Worm (Caenorhabditis elegans) whole organism, dauer: ENCODE measurements around the gene cln-3.3.
"Not testable (repeated sequence)": the region's sequence is repeated elsewhere in the genome, so short reads cannot be mapped to it uniquely, and the experiment has no call there.

ENCODE experiments used
- unc-62 ChIP-seq: sonication (generic microtip); optimal IDR thresholded peaks from 2 replicates; lab custom pipeline; 2017; ENCODE audit warnings: missing biosample characterization, missing genetic modification reagents, missing genetic modification characterization

cln-3.3 gene

ce11 chrV:8696218-8696617 lies 13.4 kb downstream of the cln-3.3 start, which contains the start of gene ZC190.10:
Gene ZC190.10, minus strand, starts transcription at chrV:8696318.
- TF ChIP-seq unc-62, result not testable (repeated sequence)

- no peak for TF ChIP-seq unc-62
These were observed 29.1 kb downstream of the cln-3.3 start, which contains the start of gene ZC178.2 for ce11 chrV:8711910-8712309. Gene ZC178.2, minus strand, starts transcription at chrV:8712010.

DNA sequence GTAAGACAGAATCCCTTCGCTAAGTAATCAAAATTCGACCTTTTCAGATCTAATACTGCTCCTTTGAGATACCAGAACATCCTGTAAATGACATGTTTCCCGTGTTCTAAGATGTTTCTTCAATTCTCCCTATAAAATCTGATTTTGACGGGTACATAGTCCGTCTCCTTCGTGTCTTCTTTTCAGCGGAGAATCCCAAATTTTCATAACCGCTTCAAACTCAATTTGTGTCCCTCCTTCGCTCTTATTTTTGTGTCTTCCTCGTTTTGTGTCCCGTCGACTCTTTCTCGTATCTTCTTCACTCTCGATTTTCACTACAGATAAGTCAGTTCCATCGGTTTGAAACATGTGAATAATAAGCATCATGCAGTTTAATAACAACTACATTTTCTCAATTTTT lies 33.3 kb downstream of the cln-3.3 start, which contains the start of gene glr-5:
TSS of gene glr-5 (plus strand) at position 321 of the 400 bp plus-strand sequence.
- TF ChIP-seq unc-62, result no peak

DNA sequence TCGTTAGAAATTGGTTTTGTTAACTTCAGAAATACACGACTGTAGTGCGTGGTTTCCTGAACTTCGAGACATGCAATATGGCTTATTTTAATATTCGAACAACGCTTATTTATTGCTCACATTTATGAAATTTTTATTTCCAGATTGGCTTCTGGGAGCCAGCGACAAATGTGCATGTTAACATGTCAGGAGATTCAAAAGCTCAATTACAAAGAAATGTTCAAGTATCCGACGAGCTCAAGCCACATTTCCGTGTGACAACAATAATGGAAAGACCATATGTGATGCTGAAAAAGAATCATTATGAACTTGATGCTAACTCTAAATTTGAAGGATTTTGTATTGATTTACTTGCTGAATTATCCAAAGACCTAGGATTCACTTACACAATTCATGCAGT lies 35.5 kb downstream of the cln-3.3 start:
- TF ChIP-seq unc-62, result no peak

- not testable (repeated sequence) for TF ChIP-seq unc-62
These were observed 39.3 kb downstream of the cln-3.3 start, which contains the start of gene ZC196.8 for ce11 chrV:8722160-8722559. Gene ZC196.8, minus strand, starts transcription at chrV:8722260.

DNA sequence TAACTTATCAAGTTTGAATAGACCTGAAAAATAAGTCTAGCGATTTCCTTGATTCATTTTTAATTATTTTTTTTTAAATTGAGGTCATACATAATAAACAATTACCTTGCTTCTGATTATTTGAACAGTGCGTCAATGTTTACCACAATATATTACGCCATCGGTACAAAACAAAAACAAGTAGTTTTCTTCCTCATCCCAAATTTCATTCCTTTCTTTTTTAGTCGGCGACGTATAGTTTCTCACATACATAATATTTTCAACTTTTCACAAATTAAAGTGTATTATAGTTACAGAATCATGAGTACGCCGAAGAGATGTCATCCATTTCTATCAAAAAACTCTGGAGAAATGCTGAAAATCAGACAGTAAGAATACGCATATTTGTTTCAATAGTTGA lies 43.4 kb downstream of the cln-3.3 start, which contains the start of gene droe-8:
TSS of gene droe-8 (plus strand) at position 301 of the 400 bp plus-strand sequence.
- TF ChIP-seq unc-62, result not testable (repeated sequence)

- no peak for TF ChIP-seq unc-62
These were observed 44.2 kb downstream of the cln-3.3 start, which contains the start of gene ZC196.9 for ce11 chrV:8727077-8727476. Gene ZC196.9, minus strand, starts transcription at chrV:8727177.

DNA sequence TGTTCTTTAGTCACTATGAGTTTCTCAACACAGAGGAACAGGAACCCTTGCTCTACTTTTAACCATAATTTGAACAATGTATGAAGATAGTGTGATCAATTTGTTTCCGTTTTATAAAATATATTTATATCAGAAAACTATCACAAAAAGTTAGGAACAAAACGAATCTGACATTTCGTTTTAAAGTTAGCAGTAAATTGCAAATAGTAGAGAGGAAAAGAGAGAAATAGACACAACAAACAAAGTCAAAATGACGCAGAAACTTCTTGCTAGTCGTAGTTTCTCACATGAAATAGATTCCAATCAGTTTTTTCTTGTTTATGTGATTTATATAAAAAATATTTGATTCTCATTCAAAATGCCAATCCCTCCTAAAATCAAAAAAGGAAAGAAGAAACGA lies 46.2 kb downstream of the cln-3.3 start, which contains the start of gene ZC196.5:
TSS of gene ZC196.5 (plus strand) at position 301 of the 400 bp plus-strand sequence.
- TF ChIP-seq unc-62, result no peak

ce11 chrV:8730991-8731390 lies 48.1 kb downstream of the cln-3.3 start:
- TF ChIP-seq unc-62, result no peak

ce11 chrV:8732934-8733333 lies 50.1 kb downstream of the cln-3.3 start, which contains the start of gene ZC196.4:
Gene ZC196.4, plus strand, starts transcription at chrV:8733106.
- no peak for TF ChIP-seq unc-62
